Worm (Caenorhabditis elegans) whole organism, L2 larva: ENCODE measurements around the gene aman-2.
A peak's percentile ranks its signal among the peaks of the same experiment; 100 is the strongest.

Experiments
- nhr-237 ChIP-seq: fragments of 150-350 bp; optimal IDR thresholded peaks from 2 replicates; lab custom pipeline; 2014; ENCODE audit warnings: missing biosample characterization, missing genetic modification characterization
- sma-3 ChIP-seq: sonication (generic microtip); optimal IDR thresholded peaks from 2 replicates; lab custom pipeline; 2016; ENCODE audit warnings: missing genetic modification reagents, missing genetic modification characterization, missing compliant biosample characterization
- unc-62 ChIP-seq: fragments of 150-350 bp; optimal IDR thresholded peaks from 2 replicates; lab custom pipeline; 2014; ENCODE audit warnings: missing biosample characterization, missing genetic modification reagents, missing genetic modification characterization
- ztf-11 ChIP-seq: sonication (generic microtip); optimal IDR thresholded peaks from 2 replicates; lab custom pipeline; 2017; ENCODE audit warnings: missing biosample characterization, missing genetic modification characterization

DNA sequence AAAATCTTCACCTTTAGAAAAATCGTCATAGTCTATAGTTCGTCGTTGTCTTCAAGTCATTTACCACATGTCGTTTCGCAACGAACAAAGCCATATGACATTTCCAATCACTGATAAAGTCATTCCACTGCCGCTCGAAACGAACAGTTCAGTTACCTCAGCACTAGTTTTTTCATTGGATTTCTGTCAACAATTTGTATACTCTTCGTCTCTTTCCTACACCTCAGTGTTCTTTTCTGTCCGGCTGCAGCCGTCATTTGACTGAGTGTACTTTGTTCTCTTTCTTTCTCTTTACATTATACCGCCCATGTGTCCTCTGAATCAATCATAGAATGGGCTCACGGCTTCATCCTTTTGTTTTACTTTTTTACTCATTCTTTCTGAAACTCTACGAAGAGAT, 11.8 kb downstream of the aman-2 start:
- peak; percentile 38 for TF ChIP-seq sma-3
- TF ChIP-seq nhr-237 (tag; lab: Kevin White, UChicago) = no peak
- TF ChIP-seq ztf-11 (tag; lab: Kevin White, UChicago) = no peak
- TF ChIP-seq unc-62 (GFP tag; lab: Kevin White, UChicago) = no peak
